Fruit fly (Drosophila melanogaster): ENCODE data around the gene Tak1.

- TF ChIP-seq Met (GFP tag; optimal IDR thresholded peaks at IDR 0.05) (peak; percentile 17), Eip78C (GFP tag) (peak; percentile 81), Hr4 (GFP tag; optimal IDR thresholded peaks at IDR 0.05) (peak; percentile 35), fkh (GFP tag; optimal IDR thresholded peaks at IDR 0.05) (no peak), Hr39 (GFP tag; optimal IDR thresholded peaks at IDR 0.05) (no peak), Eip75B (GFP tag; optimal IDR thresholded peaks at IDR 0.05) (no peak), Sox15 (GFP tag; optimal IDR thresholded peaks at IDR 0.05) (no peak), CG3032 (tag; optimal IDR thresholded peaks at IDR 0.05) (no peak), esn (GFP tag; optimal IDR thresholded peaks at IDR 0.05) (no peak), CG11762 (GFP tag; optimal IDR thresholded peaks at IDR 0.05; ENCODE audit: insufficient read depth) (no peak), CG8319 (GFP tag; optimal IDR thresholded peaks at IDR 0.05) (no peak), CG7368 (GFP tag; optimal IDR thresholded peaks at IDR 0.05) (no peak), Hr38 (GFP tag; optimal IDR thresholded peaks at IDR 0.05) (no peak)
Observed at dm6 chrX:20489995-20490393, 34.7 kb downstream of the Tak1 start.
